Fruit fly (Drosophila melanogaster) whole organism, embryonic: ENCODE results near the gene CG46308.

Experiments used
- Bteb2 ChIP-seq: fragments of 200-800 bp; sonication (Bioruptor generic); optimal IDR thresholded peaks from 2 replicates; lab custom pipeline; 2016; ENCODE audit warnings: missing biosample characterization, missing genetic modification characterization
- CG10321 ChIP-seq: fragments of 200-800 bp; sonication (Bioruptor generic); IDR thresholded peaks from 2 replicates; pipeline ENCODE4 v1.3.6; 2022; ENCODE audit warnings: missing biosample characterization, missing genetic modification characterization
- CG11247 ChIP-seq: fragments of 200-800 bp; sonication (Bioruptor generic); IDR thresholded peaks from 2 replicates; pipeline ENCODE4 v1.3.6; 2022; ENCODE audit warnings: missing biosample characterization, missing genetic modification characterization
- CG11723 ChIP-seq: fragments of 200-800 bp; sonication (Bioruptor generic); optimal IDR thresholded peaks from 2 replicates; lab custom pipeline; 2017; ENCODE audit warnings: missing biosample characterization, mild to moderate bottlenecking, missing genetic modification characterization
- CG13287 ChIP-seq: fragments of 200-800 bp; sonication (Bioruptor generic); IDR thresholded peaks from 2 replicates; pipeline ENCODE4 v1.3.6; 2022; ENCODE audit warnings: missing biosample characterization, missing genetic modification characterization; ENCODE audit not compliant: partially characterized antibody
- CG15011 ChIP-seq: fragments of 200-800 bp; sonication (Bioruptor generic); optimal IDR thresholded peaks from 3 replicates; lab custom pipeline; 2018; ENCODE audit warnings: missing biosample characterization, mild to moderate bottlenecking, missing genetic modification characterization
- CG15696 ChIP-seq: fragments of 200-800 bp; sonication (Bioruptor generic); optimal IDR thresholded peaks from 2 replicates; lab custom pipeline; 2019; ENCODE audit warnings: missing biosample characterization, mild to moderate bottlenecking, missing genetic modification characterization, moderate library complexity
- CG16779 ChIP-seq: fragments of 200-800 bp; sonication (Bioruptor generic); IDR thresholded peaks from 2 replicates; pipeline ENCODE4 v1.3.6; 2022; ENCODE audit warnings: missing biosample characterization, missing genetic modification characterization
- CG17361 ChIP-seq: fragments of 200-800 bp; sonication (Bioruptor generic); IDR thresholded peaks from 3 replicates; pipeline ENCODE4 v1.3.6; 2022; ENCODE audit warnings: missing biosample characterization, missing genetic modification characterization
- CG30020 ChIP-seq: fragments of 200-800 bp; optimal IDR thresholded peaks from 2 replicates; lab custom pipeline; 2019; ENCODE audit warnings: missing biosample characterization, mild to moderate bottlenecking, missing genetic modification characterization, moderate library complexity
- CG30431 ChIP-seq: fragments of 200-800 bp; sonication (Bioruptor generic); optimal IDR thresholded peaks from 2 replicates; lab custom pipeline; 2017; ENCODE audit warnings: missing biosample characterization, missing genetic modification characterization
- CG4617 ChIP-seq: fragments of 200-800 bp; sonication (Bioruptor generic); optimal IDR thresholded peaks from 3 replicates; lab custom pipeline; 2016; ENCODE audit warnings: missing biosample characterization, missing genetic modification characterization, borderline replicate concordance
- CG4854 ChIP-seq: fragments of 200-800 bp; sonication (Bioruptor generic); optimal IDR thresholded peaks from 2 replicates; lab custom pipeline; 2016; ENCODE audit warnings: missing biosample characterization, missing genetic modification characterization, inconsistent platforms
- CG6654 ChIP-seq: fragments of 200-800 bp; sonication (Bioruptor generic); optimal IDR thresholded peaks from 2 replicates; lab custom pipeline; 2017; ENCODE audit warnings: missing biosample characterization, mild to moderate bottlenecking, missing genetic modification characterization
- CG6791 ChIP-seq: fragments of 200-800 bp; sonication (Bioruptor generic); IDR thresholded peaks from 3 replicates; pipeline ENCODE4 v1.3.6; 2022; ENCODE audit warnings: missing biosample characterization, missing genetic modification characterization; ENCODE audit not compliant: partially characterized antibody
- Camta ChIP-seq: fragments of 200-800 bp; sonication (Bioruptor generic); optimal IDR thresholded peaks from 2 replicates; lab custom pipeline; 2016; ENCODE audit warnings: missing biosample characterization, missing genetic modification characterization
- D19A ChIP-seq: fragments of 200-800 bp; optimal IDR thresholded peaks from 3 replicates; lab custom pipeline; 2019; ENCODE audit warnings: missing biosample characterization, mild to moderate bottlenecking, missing genetic modification characterization, moderate library complexity
- Dip3 ChIP-seq: fragments of 200-800 bp; sonication (Bioruptor generic); optimal IDR thresholded peaks from 3 replicates; lab custom pipeline; 2016; ENCODE audit warnings: missing biosample characterization, missing genetic modification characterization
- Eip74EF ChIP-seq, 2 experiments: fragments of 200-800 bp in 1 of 2; fragments of >200 bp in 1 of 2; sonication (Bioruptor generic) in 1 of 2; optimal IDR thresholded peaks; 2 replicates each; lab custom pipeline; 2017 to 2019; ENCODE audit warnings: missing biosample characterization in 2 of 2, missing genetic modification characterization in 2 of 2, mild to moderate bottlenecking in 1 of 2, moderate library complexity in 1 of 2
- Elba2 ChIP-seq: fragments of 200-800 bp; sonication (Bioruptor generic); optimal IDR thresholded peaks from 3 replicates; lab custom pipeline; 2016; ENCODE audit warnings: missing biosample characterization, missing genetic modification characterization
- Fer3 ChIP-seq: fragments of 200-800 bp; sonication (Bioruptor generic); optimal IDR thresholded peaks from 2 replicates; lab custom pipeline; 2018; ENCODE audit warnings: missing biosample characterization, mild to moderate bottlenecking, missing genetic modification characterization, moderate library complexity
- GATAe ChIP-seq: fragments of 200-800 bp; sonication (Bioruptor generic); conservative IDR thresholded peaks from 2 replicates; pipeline ENCODE4 v1.3.6; 2022; ENCODE audit warnings: missing biosample characterization, missing genetic modification characterization
- HLH54F ChIP-seq: fragments of 200-800 bp; sonication (Bioruptor generic); optimal IDR thresholded peaks from 3 replicates; lab custom pipeline; 2016; ENCODE audit warnings: missing biosample characterization, missing genetic modification characterization
- HLHmδ ChIP-seq: fragments of 200-800 bp; sonication (Bioruptor generic); optimal IDR thresholded peaks from 2 replicates; lab custom pipeline; 2018; ENCODE audit warnings: missing biosample characterization, mild to moderate bottlenecking, missing genetic modification characterization, moderate library complexity
- Max ChIP-seq: fragments of 200-800 bp; sonication (Bioruptor generic); optimal IDR thresholded peaks from 2 replicates; lab custom pipeline; 2016; ENCODE audit warnings: missing biosample characterization, mild to moderate bottlenecking, missing genetic modification characterization
- NC2β ChIP-seq: fragments of 200-800 bp; sonication (Bioruptor generic); optimal IDR thresholded peaks from 2 replicates; lab custom pipeline; 2016; ENCODE audit warnings: missing biosample characterization, missing genetic modification characterization
- Neu2 ChIP-seq: fragments of 200-800 bp; sonication (Bioruptor generic); optimal IDR thresholded peaks from 3 replicates; lab custom pipeline; 2016; ENCODE audit warnings: missing biosample characterization, missing genetic modification characterization, borderline replicate concordance
- Oli ChIP-seq: fragments of 200-800 bp; sonication (Bioruptor generic); optimal IDR thresholded peaks from 2 replicates; lab custom pipeline; 2018; ENCODE audit warnings: missing biosample characterization, mild to moderate bottlenecking, missing genetic modification characterization, moderate library complexity
- Optix ChIP-seq: fragments of 200-800 bp; sonication (Bioruptor generic); IDR thresholded peaks from 3 replicates; pipeline ENCODE4 v1.3.6; 2022; ENCODE audit warnings: missing biosample characterization, missing genetic modification characterization
- ab ChIP-seq: fragments of 200-800 bp; sonication (Bioruptor generic); optimal IDR thresholded peaks from 2 replicates; lab custom pipeline; 2016; ENCODE audit warnings: missing biosample characterization, missing genetic modification characterization
- amos ChIP-seq: fragments of 200-800 bp; sonication (Bioruptor generic); IDR thresholded peaks from 2 replicates; pipeline ENCODE4 v1.3.6; 2022; ENCODE audit warnings: missing biosample characterization, missing genetic modification characterization; ENCODE audit not compliant: partially characterized antibody
- ato ChIP-seq: fragments of 200-800 bp; sonication (Bioruptor generic); IDR thresholded peaks from 2 replicates; pipeline ENCODE4 v1.3.6; 2022; ENCODE audit warnings: missing biosample characterization, missing genetic modification characterization; ENCODE audit not compliant: partially characterized antibody
- dm ChIP-seq: fragments of 200-800 bp; sonication (Bioruptor generic); optimal IDR thresholded peaks from 3 replicates; lab custom pipeline; 2016; ENCODE audit warnings: missing biosample characterization, missing genetic modification characterization
- dmrt11E ChIP-seq: fragments of 200-800 bp; sonication (Bioruptor generic); optimal IDR thresholded peaks from 3 replicates; lab custom pipeline; 2018; ENCODE audit warnings: missing biosample characterization, mild to moderate bottlenecking, missing genetic modification characterization, moderate library complexity
- dysf ChIP-seq: fragments of 200-800 bp; sonication (Bioruptor generic); IDR thresholded peaks from 3 replicates; pipeline ENCODE4 v1.3.6; 2022; ENCODE audit warnings: missing biosample characterization, missing genetic modification characterization
- eve ChIP-seq, 2 experiments: fragments of >200 bp; optimal IDR thresholded peaks; 2 replicates each; lab custom pipeline; 2017; ENCODE audit warnings: missing biosample characterization in 2 of 2, missing genetic modification characterization in 2 of 2
- fd102C ChIP-seq: fragments of 200-800 bp; sonication (Bioruptor generic); optimal IDR thresholded peaks from 2 replicates; lab custom pipeline; 2018; ENCODE audit warnings: missing biosample characterization, mild to moderate bottlenecking, missing genetic modification characterization, moderate library complexity
- grn ChIP-seq: fragments of 200-800 bp; sonication (Bioruptor generic); optimal IDR thresholded peaks from 3 replicates; lab custom pipeline; 2017; ENCODE audit warnings: missing biosample characterization, missing genetic modification characterization
- insv ChIP-seq, 2 experiments: fragments of 200-800 bp; sonication (Bioruptor generic); optimal IDR thresholded peaks; 3 replicates each; lab custom pipeline; 2016 to 2018; ENCODE audit warnings: missing biosample characterization in 2 of 2, missing genetic modification characterization in 2 of 2
- klu ChIP-seq: fragments of 200-800 bp; sonication (Bioruptor generic); IDR thresholded peaks from 2 replicates; pipeline ENCODE4 v1.3.6; 2022; ENCODE audit warnings: missing biosample characterization, missing genetic modification characterization
- lbe ChIP-seq: fragments of 200-800 bp; sonication (Bioruptor generic); optimal IDR thresholded peaks from 2 replicates; lab custom pipeline; 2016; ENCODE audit warnings: missing biosample characterization, mild to moderate bottlenecking, missing genetic modification characterization
- nmo ChIP-seq: fragments of 200-800 bp; sonication (Bioruptor generic); optimal IDR thresholded peaks from 2 replicates; lab custom pipeline; 2018; ENCODE audit warnings: missing biosample characterization, mild to moderate bottlenecking, missing genetic modification characterization, moderate library complexity
- odd ChIP-seq: fragments of 200-800 bp; sonication (Bioruptor generic); optimal IDR thresholded peaks from 2 replicates; lab custom pipeline; 2017; ENCODE audit warnings: missing biosample characterization, mild to moderate bottlenecking, missing genetic modification characterization
- pzg ChIP-seq: fragments of 200-800 bp; sonication (Bioruptor generic); optimal IDR thresholded peaks from 3 replicates; lab custom pipeline; 2018; ENCODE audit warnings: missing biosample characterization, mild to moderate bottlenecking, missing genetic modification characterization, moderate library complexity
- sna ChIP-seq: fragments of 200-800 bp; sonication (Bioruptor generic); IDR thresholded peaks from 2 replicates; pipeline ENCODE4 v1.3.6; 2022; ENCODE audit warnings: missing biosample characterization, missing genetic modification characterization; ENCODE audit not compliant: partially characterized antibody
- unc-4 ChIP-seq: fragments of 200-800 bp; sonication (Bioruptor generic); IDR thresholded peaks from 2 replicates; pipeline ENCODE4 v1.3.6; 2022; ENCODE audit warnings: missing biosample characterization, missing genetic modification characterization; ENCODE audit not compliant: partially characterized antibody
- vnd ChIP-seq: fragments of 200-800 bp; sonication (Bioruptor generic); IDR thresholded peaks from 3 replicates; pipeline ENCODE4 v1.3.6; 2022; ENCODE audit warnings: missing biosample characterization, missing genetic modification characterization; ENCODE audit not compliant: partially characterized antibody

Gene CG46308

dm6 chr2L:13547738-13548726 is 86.5 kb downstream of the CG46308 start (continued):
- TF ChIP-seq CG15696 (peak; percentile 73), Max (GFP tag; lab: Kevin White, UChicago) (peak; percentile 27), GATAe (GFP tag; lab: Robert Waterston, UW) (no peak), CG11247 (no peak), CG30431 (GFP tag; lab: Kevin White, UChicago) (peak; percentile 41), eve (GFP tag; optimal IDR thresholded peaks at IDR 0.05; lab: Kevin White, UChicago) (no peak), pzg (GFP tag; lab: Kevin White, UChicago) (no peak), sna (GFP tag; lab: Robert Waterston, UW) (no peak), CG17361 (GFP tag; lab: Robert Waterston, UW) (peak; percentile 68), dmrt11E (peak; percentile 58), odd (GFP tag; lab: Kevin White, UChicago) (no peak), unc-4 (GFP tag; lab: Robert Waterston, UW) (no peak), HLH54F (GFP tag; lab: Kevin White, UChicago) (peak; percentile 41), lbe (GFP tag; lab: Kevin White, UChicago) (no peak), CG16779 (GFP tag; lab: Robert Waterston, UW) (no peak), CG13287 (GFP tag; lab: Robert Waterston, UW) (no peak), insv (GFP tag; optimal IDR thresholded peaks at IDR 0.05; lab: Kevin White, UChicago) (no peak), ab (GFP tag; lab: Kevin White, UChicago) (no peak), Fer3 (peak; percentile 8), NC2β (GFP tag; lab: Kevin White, UChicago) (no peak), CG30020 (tag; lab: Kevin White, UChicago) (no peak), CG15011 (GFP tag; lab: Kevin White, UChicago) (peak; percentile 32), vnd (GFP tag; lab: Robert Waterston, UW) (no peak), Elba2 (GFP tag; lab: Kevin White, UChicago) (no peak), CG6791 (GFP tag; lab: Robert Waterston, UW) (peak; percentile 52; the same call in 2 of the 3 replicates), D19A (peak; percentile 28), dysf (peak; percentile 64; the same call in 2 of the 3 replicates), Oli (peak; percentile 35), grn (GFP tag; lab: Kevin White, UChicago) (no peak), CG4617 (GFP tag; lab: Kevin White, UChicago) (no peak), Dip3 (peak; percentile 33), nmo (GFP tag; lab: Kevin White, UChicago) (peak; percentile 55), Neu2 (no peak), HLHmδ (no peak), dm (no peak), fd102C (GFP tag; lab: Kevin White, UChicago) (peak; percentile 35), Bteb2 (GFP tag; lab: Kevin White, UChicago) (peak; percentile 10), CG6654 (GFP tag; lab: Kevin White, UChicago) (no peak), klu (GFP tag; lab: Robert Waterston, UW) (no peak), CG10321 (peak; percentile 58), CG4854 (GFP tag; lab: Kevin White, UChicago) (no peak), Eip74EF (GFP tag; optimal IDR thresholded peaks at IDR 0.05; lab: Kevin White, UChicago) (no peak), CG11723 (GFP tag; lab: Kevin White, UChicago) (no peak), ato (GFP tag; lab: Robert Waterston, UW) (no peak), amos (GFP tag; lab: Robert Waterston, UW) (peak; percentile 45; the same call in 1 of the 2 replicates), Optix (GFP tag; lab: Robert Waterston, UW) (no peak), Camta (peak; percentile 38)
